Worm (Caenorhabditis elegans) whole organism, L4 larva: Measurements from ENCODE around the gene cyn-13.

ENCODE experiments used
- F37D6.2 ChIP-seq: sonication (generic microtip); optimal IDR thresholded peaks from 2 replicates; lab custom pipeline; 2016; ENCODE audit warnings: mild to moderate bottlenecking, missing genetic modification characterization, missing compliant biosample characterization
- F44E2.7 ChIP-seq: fragments of 200-800 bp; sonication (Bioruptor generic); IDR thresholded peaks from 2 replicates; pipeline ENCODE4 v2.1.2; 2022; ENCODE audit warnings: missing genetic modification characterization, missing compliant biosample characterization
- T20F7.1 ChIP-seq: fragments of 200-800 bp; sonication (Bioruptor generic); optimal IDR thresholded peaks from 2 replicates; lab custom pipeline; 2018; ENCODE audit warnings: mild to moderate bottlenecking, missing genetic modification characterization, missing compliant biosample characterization
- aha-1 ChIP-seq: fragments of 150-350 bp; peaks from one replicate; lab custom pipeline; 2014; ENCODE audit warnings: missing biosample characterization, missing genetic modification characterization
- attf-4 ChIP-seq: sonication (generic microtip); optimal IDR thresholded peaks from 3 replicates; lab custom pipeline; 2017; ENCODE audit warnings: missing biosample characterization, missing genetic modification characterization
- ceh-28 ChIP-seq: fragments of 150-350 bp; optimal IDR thresholded peaks from 2 replicates; lab custom pipeline; 2014; ENCODE audit warnings: missing biosample characterization, missing genetic modification reagents, missing genetic modification characterization
- ceh-32 ChIP-seq: sonication (generic microtip); optimal IDR thresholded peaks from 2 replicates; lab custom pipeline; 2016; ENCODE audit warnings: mild to moderate bottlenecking, missing genetic modification characterization, missing compliant biosample characterization; ENCODE audit not compliant: poor library complexity
- ceh-44 ChIP-seq: fragments of 200-800 bp; sonication (Bioruptor generic); IDR thresholded peaks from 2 replicates; pipeline ENCODE4 v1.3.6; 2022; ENCODE audit warnings: missing genetic modification reagents, missing genetic modification characterization, missing compliant biosample characterization
- ces-1 ChIP-seq: fragments of 150-350 bp; sonication (generic microtip); optimal IDR thresholded peaks from 4 replicates; lab custom pipeline; 2014; ENCODE audit warnings: missing biosample characterization, missing genetic modification reagents, missing genetic modification characterization
- cey-2 ChIP-seq: sonication (generic microtip); optimal IDR thresholded peaks from 3 replicates; lab custom pipeline; 2017; ENCODE audit warnings: missing genetic modification characterization, mild to moderate bottlenecking, missing compliant biosample characterization, antibody characterized with exemption, borderline replicate concordance; ENCODE audit not compliant: insufficient read depth
- daf-16 ChIP-seq, 3 experiments: sonication (generic microtip); optimal IDR thresholded peaks; 2 replicates each; lab custom pipeline; 2016 to 2017; ENCODE audit warnings: missing genetic modification characterization in 3 of 3, missing genetic modification reagents in 3 of 3, mild to moderate bottlenecking in 2 of 3, missing compliant biosample characterization in 2 of 3, missing biosample characterization in 1 of 3, moderate library complexity in 1 of 3
- dmd-6 ChIP-seq: fragments of 200-800 bp; sonication (Bioruptor generic); IDR thresholded peaks from 2 replicates; pipeline ENCODE4 v1.3.6; 2022; ENCODE audit warnings: missing genetic modification reagents, missing genetic modification characterization, missing compliant biosample characterization
- dmd-8 ChIP-seq: fragments of 200-800 bp; sonication (Bioruptor generic); IDR thresholded peaks from 2 replicates; pipeline ENCODE4 v1.3.6; 2022; ENCODE audit warnings: missing genetic modification characterization, missing compliant biosample characterization
- egl-27 ChIP-seq: sonication (generic microtip); optimal IDR thresholded peaks from 3 replicates; lab custom pipeline; 2017; ENCODE audit warnings: missing biosample characterization, missing genetic modification reagents, missing genetic modification characterization
- egl-43 ChIP-seq: fragments of 200-800 bp; sonication (Bioruptor generic); IDR thresholded peaks from 2 replicates; pipeline ENCODE4 v1.3.6; 2022; ENCODE audit warnings: missing genetic modification reagents, missing genetic modification characterization, missing compliant biosample characterization
- gei-8 ChIP-seq: fragments of 200-800 bp; sonication (Bioruptor generic); optimal IDR thresholded peaks from 2 replicates; lab custom pipeline; 2018; ENCODE audit warnings: mild to moderate bottlenecking, missing genetic modification characterization, missing compliant biosample characterization
- jun-1 ChIP-seq: fragments of 150-350 bp; optimal IDR thresholded peaks from 2 replicates; lab custom pipeline; 2014; ENCODE audit warnings: missing biosample characterization, missing genetic modification reagents, missing genetic modification characterization
- lim-7 ChIP-seq: fragments of 200-800 bp; sonication (Bioruptor generic); IDR thresholded peaks from 2 replicates; pipeline ENCODE4 v1.3.6; 2022; ENCODE audit warnings: missing genetic modification characterization, missing compliant biosample characterization
- mdt-29 ChIP-seq: fragments of 200-800 bp; sonication (Bioruptor generic); IDR thresholded peaks from 2 replicates; pipeline ENCODE4 v1.3.6; 2022; ENCODE audit warnings: missing genetic modification reagents, missing genetic modification characterization, missing compliant biosample characterization
- nhr-10 ChIP-seq: fragments of 150-350 bp; optimal IDR thresholded peaks from 2 replicates; lab custom pipeline; 2014; ENCODE audit warnings: missing biosample characterization, missing genetic modification characterization
- nhr-28 ChIP-seq: fragments of 150-350 bp; optimal IDR thresholded peaks from 2 replicates; lab custom pipeline; 2014; ENCODE audit warnings: missing biosample characterization, missing genetic modification characterization
- nhr-41 ChIP-seq: fragments of 200-800 bp; sonication (Bioruptor generic); IDR thresholded peaks from 2 replicates; pipeline ENCODE4 v1.3.6; 2022; ENCODE audit warnings: missing genetic modification reagents, missing genetic modification characterization, missing compliant biosample characterization
- nhr-48 ChIP-seq: sonication (generic microtip); optimal IDR thresholded peaks from 2 replicates; lab custom pipeline; 2016; ENCODE audit warnings: mild to moderate bottlenecking, missing genetic modification characterization, missing compliant biosample characterization
- set-16 ChIP-seq: fragments of 200-800 bp; sonication (Bioruptor generic); IDR thresholded peaks from 2 replicates; pipeline ENCODE4 v1.3.6; 2022; ENCODE audit warnings: missing genetic modification reagents, missing genetic modification characterization, missing compliant biosample characterization
- snpc-1.2 ChIP-seq: fragments of 200-800 bp; sonication (Bioruptor generic); IDR thresholded peaks from 2 replicates; pipeline ENCODE4 v1.3.6; 2022; ENCODE audit warnings: missing genetic modification reagents, missing genetic modification characterization, missing compliant biosample characterization
- snpc-4 ChIP-seq: fragments of 150-350 bp; optimal IDR thresholded peaks from 2 replicates; lab custom pipeline; 2014; ENCODE audit warnings: missing biosample characterization, missing genetic modification characterization
- spr-3 ChIP-seq: fragments of 200-800 bp; sonication (Bioruptor generic); optimal IDR thresholded peaks from 2 replicates; lab custom pipeline; 2018; ENCODE audit warnings: mild to moderate bottlenecking, missing genetic modification characterization, missing compliant biosample characterization
- unc-62 ChIP-seq, 3 experiments: fragments of 150-350 bp in 1 of 3; sonication (generic microtip); optimal IDR thresholded peaks in 2 of 3; peaks in 1 of 3; 1 replicate in 1 of 3; 2 replicates in 2 of 3; lab custom pipeline; 2014 to 2017; ENCODE audit warnings: missing biosample characterization in 3 of 3, missing genetic modification characterization in 3 of 3, missing genetic modification reagents in 3 of 3, missing genotype in 1 of 3
- zfp-3 ChIP-seq: fragments of 200-800 bp; sonication (Bioruptor generic); conservative IDR thresholded peaks from 2 replicates; pipeline ENCODE4 v1.3.6; 2022; ENCODE audit warnings: missing genetic modification reagents, missing genetic modification characterization, missing compliant biosample characterization

cyn-13 gene

ce11 chrIV:17155625-17156024 lies 39.2 kb upstream of the cyn-13 start:
- TF ChIP-seq snpc-1.2 (GFP tag; lab: Robert Waterston, UW) = 0 out of 2 replicates have a peak, but pooled peaks have one; percentile 51

DNA sequence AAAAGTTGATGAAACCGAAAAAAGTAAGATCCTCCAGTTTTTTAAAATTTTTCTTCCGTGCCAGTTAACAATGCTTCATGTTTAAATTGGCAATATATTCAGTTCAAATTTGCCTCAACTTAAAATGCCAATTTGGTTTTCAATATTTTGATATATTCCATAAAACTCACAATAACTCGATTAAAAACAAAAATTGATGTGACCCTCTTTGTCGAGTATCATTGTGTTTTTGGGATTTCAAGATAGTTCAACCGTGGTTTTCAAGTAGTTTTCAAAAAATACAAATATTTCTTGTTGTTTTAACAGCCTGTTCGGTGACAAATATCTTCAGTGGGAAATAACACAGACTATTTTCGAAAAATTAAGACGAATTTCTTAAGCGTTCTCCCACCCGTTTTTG lies 36.5 kb upstream of the cyn-13 start:
- TF ChIP-seq aha-1 (tag; lab: Kevin White, UChicago) (peak; percentile 61), unc-62 (GFP tag; optimal IDR thresholded peaks at IDR 0.05 in 1 of 2; lab: Kevin White, UChicago) (peak in 1 of 2 experiments; percentile 96), unc-62 (tag; optimal IDR thresholded peaks at IDR 0.05; lab: Kevin White, UChicago) (no peak), egl-27 (tag; lab: Kevin White, UChicago) (no peak), nhr-41 (GFP tag; lab: Robert Waterston, UW) (no peak), T20F7.1 (no peak), zfp-3 (GFP tag; lab: Robert Waterston, UW) (no peak), ceh-44 (no peak), dmd-6 (no peak), ceh-32 (no peak), lim-7 (GFP tag; lab: Robert Waterston, UW) (no peak), ces-1 (GFP tag; lab: Kevin White, UChicago) (no peak), F44E2.7 (GFP tag; lab: Robert Waterston, UW) (no peak)

DNA sequence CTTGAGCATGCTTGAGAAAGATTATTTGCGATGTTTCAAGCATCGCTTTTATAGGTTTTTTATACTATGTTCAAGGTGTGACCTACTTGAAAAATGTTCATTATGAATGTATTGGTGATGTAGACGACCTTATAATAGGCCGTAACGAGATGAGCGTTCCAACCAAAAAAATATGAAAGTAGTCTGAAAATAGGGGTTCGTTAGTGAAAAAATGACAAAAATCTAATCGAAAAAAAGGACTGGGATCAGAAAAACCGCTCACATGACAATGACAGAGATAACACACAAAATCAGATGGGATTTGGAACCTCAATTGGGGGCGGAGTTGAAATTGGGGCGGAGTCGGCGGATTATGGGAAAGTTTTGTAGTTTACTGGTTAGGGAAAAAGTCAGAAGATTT lies 34.4 kb upstream of the cyn-13 start, which contains the start of gene Y116A8C.40:
TSS of gene Y116A8C.40 (minus strand) at position 101 of the 400 bp plus-strand sequence.
- TF ChIP-seq nhr-10 (tag; lab: Kevin White, UChicago) (no peak), egl-43 (GFP tag; lab: Robert Waterston, UW) (no peak), nhr-28 (tag; lab: Kevin White, UChicago) (no peak), snpc-1.2 (GFP tag; lab: Robert Waterston, UW) (no peak), spr-3 (GFP tag; lab: Kevin White, UChicago) (no peak), F37D6.2 (tag; lab: Kevin White, UChicago) (no peak), cey-2 (no peak), mdt-29 (no peak)

DNA sequence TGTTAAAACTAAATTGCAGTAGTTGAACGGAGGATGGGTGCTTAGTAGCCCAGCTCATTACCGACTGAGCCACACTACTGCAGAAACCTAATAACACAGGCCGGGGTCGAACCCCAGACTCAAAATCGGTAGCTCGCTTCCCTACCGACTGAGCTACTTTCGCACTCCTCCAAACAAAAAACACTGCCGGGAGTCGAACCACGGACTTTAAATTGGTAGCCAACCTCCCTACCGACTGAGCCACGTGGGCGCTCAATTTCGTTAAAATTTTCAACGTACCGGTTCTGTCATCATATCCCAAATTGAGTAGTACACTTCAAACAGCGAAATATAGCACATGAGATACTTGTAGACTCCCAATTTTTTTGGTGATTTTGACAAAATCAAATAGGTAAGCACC lies 34.0 kb upstream of the cyn-13 start:
- no peak for TF ChIP-seq dmd-8 (GFP tag; lab: Robert Waterston, UW)
- TF ChIP-seq snpc-1.2 (GFP tag; lab: Robert Waterston, UW) = peak; percentile 96
- TF ChIP-seq snpc-4 (tag; lab: Kevin White, UChicago) = no peak

- TF ChIP-seq lim-7 (GFP tag; lab: Robert Waterston, UW) (0 out of 2 replicates have a peak, but pooled peaks have one; percentile 39), set-16 (peak; percentile 78)
Observed at ce11 chrIV:17140936-17141335, 24.5 kb upstream of the cyn-13 start.

DNA sequence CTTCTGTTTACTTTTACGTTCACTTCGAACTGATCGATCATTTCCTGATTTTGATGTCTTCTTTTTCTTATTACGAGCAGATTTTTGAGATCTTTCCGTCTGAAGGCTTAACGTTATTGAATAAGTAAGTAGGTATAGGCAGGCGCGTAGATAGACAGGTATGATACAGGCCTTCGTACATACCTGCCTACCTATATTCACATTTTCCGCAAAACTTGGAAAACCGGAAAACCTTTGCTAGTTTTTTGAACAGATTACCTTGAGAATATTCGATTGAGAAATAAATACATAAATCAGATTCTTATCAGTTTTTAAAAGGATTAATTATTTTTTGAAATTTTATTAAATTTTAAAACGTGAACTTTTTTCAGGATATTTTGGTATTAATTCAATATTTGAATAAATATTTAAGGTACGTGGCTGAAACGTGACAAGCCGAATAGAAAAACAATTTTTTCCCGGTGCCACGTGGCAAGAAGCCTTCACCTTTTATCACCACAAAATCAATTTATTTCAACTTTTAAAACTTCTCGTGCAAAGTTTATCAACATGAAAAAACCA lies 14.7 kb upstream of the cyn-13 start, which contains the start of the genes Y116A8C.37 and Y116A8C.38:
TSS of gene Y116A8C.37 (minus strand) at position 101 of the 561 bp plus-strand sequence.
TSS of gene Y116A8C.38 (plus strand) at position 511 of the 561 bp plus-strand sequence.
- TF ChIP-seq ceh-28 = no peak
- no peak for TF ChIP-seq gei-8 (GFP tag; lab: Kevin White, UChicago)
- TF ChIP-seq attf-4 (tag; lab: Kevin White, UChicago) = no peak
- no peak for TF ChIP-seq jun-1 (tag; lab: Kevin White, UChicago)
- TF ChIP-seq daf-16 (GFP tag; optimal IDR thresholded peaks at IDR 0.05; lab: Kevin White, UChicago) = no peak
- TF ChIP-seq daf-16 (tag; optimal IDR thresholded peaks at IDR 0.05; lab: Kevin White, UChicago) = no peak
- TF ChIP-seq snpc-1.2 (GFP tag; lab: Robert Waterston, UW) = no peak
- no peak for TF ChIP-seq nhr-48 (tag; lab: Kevin White, UChicago)
- TF ChIP-seq ces-1 (GFP tag; lab: Kevin White, UChicago) = no peak
